Fruit fly (Drosophila melanogaster): ENCODE results near the gene Zcchc7.
A peak's percentile ranks its signal among the peaks of the same experiment; 100 is the strongest.

Gene Zcchc7

DNA sequence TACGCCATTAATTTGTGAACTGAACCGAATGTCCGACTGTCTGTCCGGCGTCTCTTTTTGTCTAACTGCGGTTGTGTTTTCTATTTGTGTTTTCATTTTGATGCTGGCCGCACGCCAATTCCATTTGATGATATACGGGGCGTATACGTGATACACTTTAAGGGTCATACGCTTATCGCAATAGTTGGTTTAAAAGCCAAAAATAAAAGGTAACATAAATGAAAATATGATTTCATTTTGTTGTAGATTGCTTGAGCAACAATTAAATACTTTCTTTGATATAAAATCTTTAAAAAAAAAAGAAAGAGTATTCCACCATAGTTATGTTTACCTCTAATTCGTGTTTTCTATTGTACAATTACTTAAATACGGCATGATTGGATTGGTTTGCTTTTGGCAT, 39.9 kb downstream of the Zcchc7 start (continued):
- TF ChIP-seq Asciz (GFP tag; optimal IDR thresholded peaks at IDR 0.05) (no peak), Taf1 (GFP tag; IDR thresholded peaks at IDR 0.05) (0 out of 2 replicates have a peak, but pooled peaks have one; percentile 9), CG7372 (GFP tag; IDR thresholded peaks at IDR 0.05) (peak; percentile 71), CG2120 (GFP tag; optimal IDR thresholded peaks at IDR 0.05) (peak; percentile 72), CoRest (tag; optimal IDR thresholded peaks at IDR 0.05) (peak; percentile 38), schlank (tag; optimal IDR thresholded peaks at IDR 0.05) (no peak), E2f1 (GFP tag; IDR thresholded peaks at IDR 0.05) (0 out of 2 replicates have a peak, but pooled peaks have one; percentile 27), aop (GFP tag; IDR thresholded peaks at IDR 0.05) (no peak), Dp (GFP tag; optimal IDR thresholded peaks at IDR 0.05) (no peak), Side (GFP tag; optimal IDR thresholded peaks at IDR 0.05) (no peak), Neu2 (GFP tag; optimal IDR thresholded peaks at IDR 0.05; ENCODE audit: borderline replicate concordance) (no peak), H15 (GFP tag; IDR thresholded peaks at IDR 0.05) (0 out of 3 replicates have a peak, but pooled peaks have one; percentile 9), CG7987 (GFP tag; optimal IDR thresholded peaks at IDR 0.05) (no peak), CG15269 (tag; optimal IDR thresholded peaks at IDR 0.05) (peak; percentile 49), CG31388 (GFP tag; optimal IDR thresholded peaks at IDR 0.05) (no peak), Dip3 (GFP tag; optimal IDR thresholded peaks at IDR 0.05) (no peak), Rfx (GFP tag; IDR thresholded peaks at IDR 0.05) (peak; percentile 65), sim (GFP tag; IDR thresholded peaks at IDR 0.05) (no peak), Fer1 (GFP tag; optimal IDR thresholded peaks at IDR 0.05) (peak; percentile 19), CG12391 (tag; optimal IDR thresholded peaks at IDR 0.05) (peak; percentile 16), CG16863 (GFP tag; optimal IDR thresholded peaks at IDR 0.05) (no peak), CG17568 (GFP tag; optimal IDR thresholded peaks at IDR 0.05) (no peak), ftz-f1 (GFP tag; optimal IDR thresholded peaks at IDR 0.05) (no peak), trh (GFP tag; optimal IDR thresholded peaks at IDR 0.05) (no peak), zf30C (GFP tag; optimal IDR thresholded peaks at IDR 0.05) (no peak), Xrp1 (GFP tag; IDR thresholded peaks at IDR 0.05) (no peak), CG32772 (GFP tag; IDR thresholded peaks at IDR 0.05) (no peak), D (optimal IDR thresholded peaks at IDR 0.05) (no peak), D (GFP tag; optimal IDR thresholded peaks at IDR 0.05) (no peak), CG12659 (GFP tag; optimal IDR thresholded peaks at IDR 0.05) (no peak), CG10209 (GFP tag; optimal IDR thresholded peaks at IDR 0.05) (peak; percentile 10), ci (GFP tag; IDR thresholded peaks at IDR 0.05) (no peak), Vsx1 (GFP tag; optimal IDR thresholded peaks at IDR 0.05) (no peak), sens (GFP tag) (peak; percentile 15), Atf6 (GFP tag; IDR thresholded peaks at IDR 0.05) (0 out of 2 replicates have a peak, but pooled peaks have one; percentile 38), stwl (tag; optimal IDR thresholded peaks at IDR 0.05) (no peak), PHDP (tag; optimal IDR thresholded peaks at IDR 0.05) (peak; percentile 46), pan (optimal IDR thresholded peaks at IDR 0.05) (no peak), pan (GFP tag; optimal IDR thresholded peaks at IDR 0.05 in 1 of 2, IDR thresholded peaks at IDR 0.05 in 1 of 2) (peak in 1 of 2 experiments; percentile 72), grn (GFP tag; optimal IDR thresholded peaks at IDR 0.05) (no peak), zen (tag; optimal IDR thresholded peaks at IDR 0.05) (no peak), CG31365 (tag; optimal IDR thresholded peaks at IDR 0.05) (no peak), Opbp (GFP tag; IDR thresholded peaks at IDR 0.05; ENCODE audit: partially characterized antibody) (no peak), ERR (GFP tag; optimal IDR thresholded peaks at IDR 0.05) (no peak), ab (GFP tag; optimal IDR thresholded peaks at IDR 0.05) (no peak), sc (optimal IDR thresholded peaks at IDR 0.05) (no peak), sc (GFP tag; optimal IDR thresholded peaks at IDR 0.05) (no peak), CG8924 (tag; optimal IDR thresholded peaks at IDR 0.05) (no peak), zfh1 (GFP tag; IDR thresholded peaks at IDR 0.05) (no peak), CG11247 (GFP tag; IDR thresholded peaks at IDR 0.05) (0 out of 2 replicates have a peak, but pooled peaks have one; percentile 11), Sox102F (GFP tag; optimal IDR thresholded peaks at IDR 0.05) (peak; percentile 10), dpn (GFP tag; optimal IDR thresholded peaks at IDR 0.05) (peak in 1 of 2 experiments; percentile 6)

Data from whole organism, embryonic.